Worm (Caenorhabditis elegans) whole organism, young adult: ENCODE results near the gene R01B10.3.

Experiments used
- F49E8.2 ChIP-seq: sonication (generic microtip); optimal IDR thresholded peaks from 3 replicates; lab custom pipeline; 2017; ENCODE audit warnings: missing genetic modification characterization, mild to moderate bottlenecking, missing compliant biosample characterization, antibody characterized with exemption, moderate library complexity; ENCODE audit not compliant: insufficient read depth
- T07F8.4 ChIP-seq: sonication (generic microtip); optimal IDR thresholded peaks from 2 replicates; lab custom pipeline; 2016; ENCODE audit warnings: mild to moderate bottlenecking, missing genetic modification characterization, moderate library complexity, missing compliant biosample characterization
- ama-1 ChIP-seq, 3 experiments: fragments of 150-350 bp in 1 of 3; sonication (generic microtip) in 2 of 3; optimal IDR thresholded peaks; 2 replicates each; lab custom pipeline; 2014 to 2018; ENCODE audit warnings: missing biosample characterization in 2 of 3, missing genetic modification characterization in 2 of 3, missing genetic modification reagents in 2 of 3
- dpff-1 ChIP-seq: sonication (generic microtip); optimal IDR thresholded peaks from 2 replicates; lab custom pipeline; 2017; ENCODE audit warnings: mild to moderate bottlenecking, missing genetic modification characterization, missing compliant biosample characterization
- dpl-1 ChIP-seq: fragments of 150-350 bp; optimal IDR thresholded peaks from 2 replicates; lab custom pipeline; 2014; ENCODE audit warnings: missing biosample characterization, missing genetic modification reagents, missing genetic modification characterization
- unc-62 ChIP-seq: fragments of 150-350 bp; optimal IDR thresholded peaks from 2 replicates; lab custom pipeline; 2014; ENCODE audit warnings: missing biosample characterization, missing genetic modification reagents, missing genetic modification characterization
- ztf-6 ChIP-seq: fragments of 200-800 bp; sonication (Bioruptor generic); IDR thresholded peaks from 2 replicates; pipeline ENCODE4 v1.3.6; 2022; ENCODE audit warnings: missing genetic modification reagents, missing genetic modification characterization, missing compliant biosample characterization

DNA sequence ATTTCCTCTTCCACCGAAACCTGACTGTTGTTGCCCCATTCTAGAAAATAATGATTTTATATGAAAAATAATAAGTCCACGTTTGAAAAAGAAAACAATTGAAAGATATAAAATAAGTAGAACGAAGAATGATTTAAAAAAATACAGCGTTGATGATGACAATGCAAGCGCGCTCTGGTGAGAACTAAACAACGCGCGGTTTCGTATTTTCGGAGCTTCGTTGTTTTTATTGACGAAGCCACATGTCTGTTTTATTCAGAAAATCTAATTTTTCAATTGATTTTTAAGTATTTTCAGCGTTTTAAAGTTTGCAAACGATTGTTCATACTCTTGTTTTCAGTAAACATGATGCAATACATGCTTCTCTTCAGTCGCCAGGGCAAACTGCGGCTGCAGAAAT is 27.3 kb downstream of the R01B10.3 start, which contains the start of the genes rpt-2 and aps-1:
- TF ChIP-seq F49E8.2 (tag; lab: Kevin White, UChicago) (no peak), dpl-1 (GFP tag; lab: Kevin White, UChicago) (no peak), ztf-6 (GFP tag; lab: Robert Waterston, UW) (no peak), ama-1 (optimal IDR thresholded peaks at IDR 0.05; lab: Kevin White, UChicago) (no peak), ama-1 (GFP tag; optimal IDR thresholded peaks at IDR 0.05; lab: Kevin White, UChicago) (no peak), unc-62 (GFP tag; lab: Kevin White, UChicago) (no peak), T07F8.4 (no peak), dpff-1 (no peak)
